Worm (Caenorhabditis elegans): ENCODE data around the gene ceh-28.

ce11 chrX:13071120-13071519, 3.4 kb upstream of the ceh-28 start, which contains the start of gene cpx-2:
- TF ChIP-seq ztf-29 (GFP tag; IDR thresholded peaks at IDR 0.05) = no peak
- no peak for TF ChIP-seq flt-1 (GFP tag; IDR thresholded peaks at IDR 0.05)
- no peak for TF ChIP-seq ztf-23 (GFP tag; IDR thresholded peaks at IDR 0.05)
- no peak for TF ChIP-seq med-1 (GFP tag; optimal IDR thresholded peaks at IDR 0.05; ENCODE audit: insufficient read depth)
- TF ChIP-seq tab-1 (GFP tag; IDR thresholded peaks at IDR 0.05) = no peak
- no peak for TF ChIP-seq T22C8.4 (GFP tag; IDR thresholded peaks at IDR 0.05)
